Fruit fly (Drosophila melanogaster) whole organism, pupa: ENCODE data around the gene Ptp99A.

Experiments used
- CG17806 ChIP-seq: fragments of 200-800 bp; sonication (Bioruptor generic); optimal IDR thresholded peaks from 2 replicates; lab custom pipeline; 2018; ENCODE audit warnings: missing biosample characterization, mild to moderate bottlenecking, missing genetic modification characterization, moderate library complexity
- CG32121 ChIP-seq: fragments of 200-800 bp; sonication (Bioruptor generic); IDR thresholded peaks from 2 replicates; pipeline ENCODE4 v1.3.6; 2022; ENCODE audit warnings: missing biosample characterization, missing genetic modification characterization
- CG34367 ChIP-seq: fragments of 200-800 bp; sonication (Bioruptor generic); optimal IDR thresholded peaks from 2 replicates; lab custom pipeline; 2018; ENCODE audit warnings: missing biosample characterization, mild to moderate bottlenecking, missing genetic modification characterization
- EcR ChIP-seq: fragments of 200-800 bp; sonication (Bioruptor generic); optimal IDR thresholded peaks from 3 replicates; lab custom pipeline; 2019; ENCODE audit warnings: missing biosample characterization, missing genetic modification characterization, mild to moderate bottlenecking, moderate library complexity, missing genetic modification reagents
- Pif1A ChIP-seq: fragments of 200-800 bp; sonication (Bioruptor generic); optimal IDR thresholded peaks from 3 replicates; lab custom pipeline; 2016; ENCODE audit warnings: missing biosample characterization, missing genetic modification characterization
- fd96Ca ChIP-seq: fragments of 200-800 bp; sonication (Bioruptor generic); IDR thresholded peaks from 3 replicates; pipeline ENCODE4 v1.3.6; 2022; ENCODE audit warnings: missing biosample characterization, missing genetic modification characterization

DNA sequence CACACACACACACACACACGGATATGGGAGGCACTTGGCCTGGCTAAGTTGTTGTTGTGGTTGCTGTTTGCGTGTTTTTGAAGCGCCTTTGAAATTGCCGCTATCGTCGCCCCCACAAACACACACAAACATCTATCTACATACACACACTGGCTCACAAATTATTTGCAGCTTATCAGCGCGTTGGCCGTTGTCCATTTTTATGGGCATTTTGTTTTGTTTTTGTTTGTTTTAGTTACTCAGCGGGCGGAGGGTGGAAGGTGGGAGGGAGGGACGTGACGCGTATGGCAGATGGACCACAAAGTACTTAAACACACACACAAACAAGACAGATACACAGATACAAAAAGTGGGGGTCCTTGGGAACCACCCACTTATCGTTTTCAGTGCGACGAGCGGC, 24.0 kb upstream of the Ptp99A start:
- no peak for TF ChIP-seq EcR (GFP tag; lab: Kevin White, UChicago)
- TF ChIP-seq CG32121 (GFP tag; lab: Robert Waterston, UW), result no peak
- TF ChIP-seq CG34367 (tag; lab: Kevin White, UChicago), result no peak
- TF ChIP-seq Pif1A, result no peak
- TF ChIP-seq fd96Ca (GFP tag; lab: Robert Waterston, UW), result no peak
- no peak for TF ChIP-seq CG17806 (tag; lab: Kevin White, UChicago)
